Fruit fly (Drosophila melanogaster): ENCODE measurements around the gene Nelf-A.

Gene Nelf-A

DNA sequence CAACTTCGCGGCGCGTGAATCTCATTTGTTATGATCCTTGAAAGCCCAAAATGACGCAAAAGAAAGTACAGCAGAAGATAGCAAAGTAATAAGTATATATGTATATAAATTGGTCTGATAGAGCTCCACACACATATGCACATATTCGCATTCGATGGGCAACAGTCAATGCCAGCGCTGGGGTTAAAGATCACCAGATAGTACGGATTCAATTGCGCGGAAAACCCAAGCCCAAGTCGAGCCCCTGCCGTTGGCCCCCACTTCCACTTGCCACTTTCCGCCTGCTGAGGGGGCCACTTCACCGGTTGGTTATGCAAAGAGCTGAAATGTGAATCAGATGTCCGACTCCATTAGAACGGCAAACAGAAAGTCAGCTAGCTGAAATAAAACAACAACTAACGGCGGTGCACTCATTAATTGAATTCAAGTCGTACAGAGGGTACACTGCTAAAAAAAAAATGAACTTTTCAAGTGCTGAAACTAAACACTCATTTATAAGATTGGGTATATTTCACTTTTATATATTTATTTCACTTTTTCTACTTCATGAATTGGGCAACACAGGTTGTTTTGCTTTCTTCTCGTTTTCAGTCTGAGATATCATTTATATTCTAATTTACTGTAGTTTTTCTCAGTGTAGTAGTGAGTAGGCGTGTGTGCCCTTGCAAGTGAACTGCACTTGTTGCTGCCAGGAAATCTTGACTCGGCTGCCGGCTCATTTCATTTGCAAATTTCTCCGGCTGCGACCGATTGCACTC is 28.1 kb upstream of the Nelf-A start (continued):
- TF ChIP-seq Doc3 (GFP tag; IDR thresholded peaks at IDR 0.05; ENCODE audit: partially characterized antibody) (no peak), CG7357 (GFP tag; IDR thresholded peaks at IDR 0.05) (no peak), ap (GFP tag; IDR thresholded peaks at IDR 0.05) (no peak), gro (GFP tag; optimal IDR thresholded peaks at IDR 0.05) (no peak), p53 (GFP tag; optimal IDR thresholded peaks at IDR 0.05) (no peak), CG9817 (tag; optimal IDR thresholded peaks at IDR 0.05) (no peak), CG3995 (GFP tag; optimal IDR thresholded peaks at IDR 0.05) (no peak), fd96Cb (tag; optimal IDR thresholded peaks at IDR 0.05) (no peak), oc (tag; optimal IDR thresholded peaks at IDR 0.05) (no peak), Hsf (GFP tag; optimal IDR thresholded peaks at IDR 0.05) (peak; percentile 2), run (tag; optimal IDR thresholded peaks at IDR 0.05) (no peak), chm (GFP tag; IDR thresholded peaks at IDR 0.05) (no peak), Spps (tag; optimal IDR thresholded peaks at IDR 0.05) (no peak), CG30403 (GFP tag; optimal IDR thresholded peaks at IDR 0.05) (peak; percentile 44), Dip2 (GFP tag; IDR thresholded peaks at IDR 0.05) (no peak), Drgx (GFP tag; IDR thresholded peaks at IDR 0.05) (peak; percentile 67), Ets65A (GFP tag) (peak; percentile 78), Meics (GFP tag; optimal IDR thresholded peaks at IDR 0.05) (no peak), dysf (GFP tag; IDR thresholded peaks at IDR 0.05) (peak; percentile 56), fd3F (GFP tag; optimal IDR thresholded peaks at IDR 0.05) (no peak), ci (GFP tag; IDR thresholded peaks at IDR 0.05) (0 out of 3 replicates have a peak, but pooled peaks have one; percentile 56), CG2678 (tag; optimal IDR thresholded peaks at IDR 0.05) (peak; percentile 21), CG17612 (GFP tag; IDR thresholded peaks at IDR 0.05) (no peak), yki (optimal IDR thresholded peaks at IDR 0.05) (no peak), D19A (tag; optimal IDR thresholded peaks at IDR 0.05) (no peak), CG34224 (GFP tag; IDR thresholded peaks at IDR 0.05; ENCODE audit: partially characterized antibody) (no peak), CG12659 (GFP tag; optimal IDR thresholded peaks at IDR 0.05) (peak; percentile 0), slou (GFP tag; optimal IDR thresholded peaks at IDR 0.05) (no peak), CG2116 (GFP tag; optimal IDR thresholded peaks at IDR 0.05) (no peak), CG12219 (GFP tag; optimal IDR thresholded peaks at IDR 0.05) (no peak), corto (GFP tag; optimal IDR thresholded peaks at IDR 0.05) (no peak), bigmax (GFP tag; optimal IDR thresholded peaks at IDR 0.05) (no peak), CG9437 (GFP tag; optimal IDR thresholded peaks at IDR 0.05) (no peak), Gug (GFP tag; IDR thresholded peaks at IDR 0.05) (no peak), Lpt (GFP tag; optimal IDR thresholded peaks at IDR 0.05) (no peak), Med (GFP tag) (peak; percentile 17), tna (GFP tag; IDR thresholded peaks at IDR 0.05; ENCODE audit: partially characterized antibody) (no peak), repo (GFP tag; optimal IDR thresholded peaks at IDR 0.05) (no peak), chn (GFP tag; optimal IDR thresholded peaks at IDR 0.05) (no peak), CG15011 (GFP tag; optimal IDR thresholded peaks at IDR 0.05) (no peak), Opbp (GFP tag; IDR thresholded peaks at IDR 0.05; ENCODE audit: partially characterized antibody) (no peak), Oli (tag; optimal IDR thresholded peaks at IDR 0.05) (peak; percentile 32), onecut (GFP tag; IDR thresholded peaks at IDR 0.05) (no peak), otp (GFP tag; IDR thresholded peaks at IDR 0.05) (no peak), CG18599 (GFP tag; optimal IDR thresholded peaks at IDR 0.05) (peak; percentile 15), hkb (optimal IDR thresholded peaks at IDR 0.05) (no peak), hkb (GFP tag; IDR thresholded peaks at IDR 0.05) (no peak), CG10979 (tag; optimal IDR thresholded peaks at IDR 0.05) (peak; percentile 12), Hr3 (GFP tag; optimal IDR thresholded peaks at IDR 0.05) (no peak), fd102C (GFP tag; optimal IDR thresholded peaks at IDR 0.05) (no peak), CG9727 (GFP tag; optimal IDR thresholded peaks at IDR 0.05) (peak; percentile 23)
